Worm (Caenorhabditis elegans) whole organism, young adult: ENCODE data around the gene clec-233.

Experiments
- C17E4.6 ChIP-seq: fragments of 200-800 bp; sonication (Bioruptor generic); IDR thresholded peaks from 2 replicates; pipeline ENCODE4 v1.3.6; 2022; ENCODE audit warnings: missing genetic modification reagents, missing genetic modification characterization, missing compliant biosample characterization
- F37B4.10 ChIP-seq: fragments of 200-800 bp; sonication (Bioruptor generic); IDR thresholded peaks from 2 replicates; pipeline ENCODE4 v1.3.6; 2022; ENCODE audit warnings: missing genetic modification characterization, missing compliant biosample characterization
- F39B2.1 ChIP-seq: fragments of 200-800 bp; sonication (Bioruptor generic); IDR thresholded peaks from 2 replicates; pipeline ENCODE4 v1.3.6; 2022; ENCODE audit warnings: missing genetic modification reagents, missing genetic modification characterization, missing compliant biosample characterization
- F52B5.7 ChIP-seq: sonication (generic microtip); optimal IDR thresholded peaks from 2 replicates; lab custom pipeline; 2016; ENCODE audit warnings: mild to moderate bottlenecking, missing genetic modification characterization, missing compliant biosample characterization
- F57C9.4 ChIP-seq: sonication (generic microtip); optimal IDR thresholded peaks from 2 replicates; lab custom pipeline; 2017; ENCODE audit warnings: mild to moderate bottlenecking, missing genetic modification characterization, missing compliant biosample characterization
- Y95B8A.8 ChIP-seq: fragments of 200-800 bp; sonication (Bioruptor generic); IDR thresholded peaks from 2 replicates; pipeline ENCODE4 v1.3.6; 2022; ENCODE audit warnings: missing genetic modification reagents, missing genetic modification characterization, missing compliant biosample characterization
- ama-1 ChIP-seq, 3 experiments: fragments of 150-350 bp in 1 of 3; sonication (generic microtip) in 2 of 3; optimal IDR thresholded peaks; 2 replicates each; lab custom pipeline; 2014 to 2018; ENCODE audit warnings: missing biosample characterization in 2 of 3, missing genetic modification characterization in 2 of 3, missing genetic modification reagents in 2 of 3
- aptf-2 ChIP-seq: fragments of 200-800 bp; sonication (Bioruptor generic); conservative IDR thresholded peaks from 2 replicates; pipeline ENCODE4 v1.3.6; 2022; ENCODE audit warnings: missing genetic modification reagents, missing genetic modification characterization, missing compliant biosample characterization
- attf-5 ChIP-seq: fragments of 200-800 bp; sonication (Bioruptor generic); optimal IDR thresholded peaks from 2 replicates; lab custom pipeline; 2018; ENCODE audit warnings: mild to moderate bottlenecking, missing genetic modification characterization, missing compliant biosample characterization
- attf-6 ChIP-seq: fragments of 200-800 bp; sonication (Bioruptor generic); IDR thresholded peaks from 2 replicates; pipeline ENCODE4 v1.3.6; 2022; ENCODE audit warnings: missing genetic modification reagents, missing genetic modification characterization, missing compliant biosample characterization
- bed-1 ChIP-seq: fragments of 200-800 bp; sonication (Bioruptor generic); IDR thresholded peaks from 2 replicates; pipeline ENCODE4 v1.3.6; 2022; ENCODE audit warnings: missing genetic modification reagents, missing genetic modification characterization, missing compliant biosample characterization
- ceh-100 ChIP-seq: fragments of 200-800 bp; sonication (Bioruptor generic); IDR thresholded peaks from 2 replicates; pipeline ENCODE4 v1.3.6; 2022; ENCODE audit warnings: missing genetic modification reagents, missing genetic modification characterization, missing compliant biosample characterization
- ceh-40 ChIP-seq: fragments of 200-800 bp; sonication (Bioruptor generic); IDR thresholded peaks from 2 replicates; pipeline ENCODE4 v1.3.6; 2022; ENCODE audit warnings: missing genetic modification characterization, missing compliant biosample characterization
- ceh-79 ChIP-seq: sonication (generic microtip); optimal IDR thresholded peaks from 2 replicates; lab custom pipeline; 2017; ENCODE audit warnings: mild to moderate bottlenecking, missing genetic modification characterization, missing compliant biosample characterization
- ceh-91 ChIP-seq: fragments of 200-800 bp; sonication (Bioruptor generic); IDR thresholded peaks from 2 replicates; pipeline ENCODE4 v1.3.6; 2022; ENCODE audit warnings: missing genetic modification reagents, missing genetic modification characterization, missing compliant biosample characterization
- egl-18 ChIP-seq: fragments of 200-800 bp; sonication (Bioruptor generic); IDR thresholded peaks from 2 replicates; pipeline ENCODE4 v1.3.6; 2022; ENCODE audit warnings: missing genetic modification reagents, missing genetic modification characterization, missing compliant biosample characterization
- ekl-4 ChIP-seq: fragments of 200-800 bp; sonication (Bioruptor generic); IDR thresholded peaks from 2 replicates; pipeline ENCODE4 v1.3.6; 2022; ENCODE audit warnings: missing genetic modification reagents, missing genetic modification characterization, missing compliant biosample characterization
- fkh-3 ChIP-seq: sonication (generic microtip); optimal IDR thresholded peaks from 2 replicates; lab custom pipeline; 2016; ENCODE audit warnings: mild to moderate bottlenecking, missing genetic modification characterization, missing compliant biosample characterization
- hrde-1 ChIP-seq: sonication (generic microtip); optimal IDR thresholded peaks from 2 replicates; lab custom pipeline; 2016; ENCODE audit warnings: missing genetic modification characterization, mild to moderate bottlenecking, missing compliant biosample characterization, moderate library complexity, missing genotype, missing genetic modification reagents, borderline replicate concordance
- hsf-1 ChIP-seq: fragments of 200-800 bp; sonication (Bioruptor generic); IDR thresholded peaks from 2 replicates; pipeline ENCODE4 v1.3.6; 2022; ENCODE audit warnings: missing genetic modification reagents, missing genetic modification characterization, missing compliant biosample characterization
- lag-1 ChIP-seq: fragments of 200-800 bp; sonication (Bioruptor generic); IDR thresholded peaks from 2 replicates; pipeline ENCODE4 v1.3.6; 2022; ENCODE audit warnings: missing genetic modification reagents, missing genetic modification characterization, missing compliant biosample characterization
- let-607 ChIP-seq, 2 experiments: fragments of 200-800 bp in 1 of 2; sonication (Bioruptor generic) in 1 of 2; sonication (generic microtip) in 1 of 2; optimal IDR thresholded peaks; 2 replicates each; lab custom pipeline; 2016 to 2018; ENCODE audit warnings: mild to moderate bottlenecking in 2 of 2, missing compliant biosample characterization in 2 of 2, missing genetic modification characterization in 2 of 2, moderate library complexity in 2 of 2, missing genotype in 1 of 2
- lir-1 ChIP-seq: fragments of 200-800 bp; sonication (Bioruptor generic); conservative IDR thresholded peaks from 2 replicates; pipeline ENCODE4 v1.3.6; 2022; ENCODE audit warnings: missing genetic modification reagents, missing genetic modification characterization, missing compliant biosample characterization
- madf-3 ChIP-seq: fragments of 200-800 bp; sonication (Bioruptor generic); IDR thresholded peaks from 2 replicates; pipeline ENCODE4 v1.3.6; 2022; ENCODE audit warnings: missing genetic modification reagents, missing genetic modification characterization, missing compliant biosample characterization
- madf-6 ChIP-seq: fragments of 200-800 bp; sonication (Bioruptor generic); IDR thresholded peaks from 2 replicates; pipeline ENCODE4 v1.3.6; 2022; ENCODE audit warnings: missing genetic modification reagents, missing genetic modification characterization, missing compliant biosample characterization
- pha-4 ChIP-seq: fragments of 150-350 bp; sonication (generic microtip); optimal IDR thresholded peaks from 2 replicates; lab custom pipeline; 2014; ENCODE audit warnings: missing biosample characterization, missing genetic modification reagents, missing genetic modification characterization
- rec-8 ChIP-seq, 2 experiments: sonication (generic microtip); optimal IDR thresholded peaks; 2 replicates each; lab custom pipeline; 2016; ENCODE audit warnings: mild to moderate bottlenecking in 2 of 2, missing genetic modification characterization in 2 of 2, missing genetic modification reagents in 2 of 2, missing genotype in 2 of 2, missing biosample characterization in 1 of 2, missing compliant biosample characterization in 1 of 2, moderate library complexity in 1 of 2
- repo-1 ChIP-seq: sonication (generic microtip); optimal IDR thresholded peaks from 2 replicates; lab custom pipeline; 2017; ENCODE audit warnings: mild to moderate bottlenecking, missing genetic modification characterization, missing compliant biosample characterization
- rpc-1 ChIP-seq, 2 experiments: fragments of 150-350 bp in 1 of 2; sonication (generic microtip) in 1 of 2; optimal IDR thresholded peaks; 2 replicates each; lab custom pipeline; 2014 to 2018; ENCODE audit warnings: missing biosample characterization in 1 of 2, missing genetic modification characterization in 1 of 2, missing genetic modification reagents in 1 of 2, missing genotype in 1 of 2
- snpc-1.1 ChIP-seq: sonication (generic microtip); optimal IDR thresholded peaks from 2 replicates; lab custom pipeline; 2017; ENCODE audit warnings: missing genetic modification characterization, mild to moderate bottlenecking, missing compliant biosample characterization, antibody characterized with exemption, moderate library complexity, missing genotype, missing genetic modification reagents; ENCODE audit not compliant: insufficient read depth
- sptf-2 ChIP-seq: fragments of 200-800 bp; sonication (Bioruptor generic); optimal IDR thresholded peaks from 2 replicates; lab custom pipeline; 2018; ENCODE audit warnings: mild to moderate bottlenecking, missing genetic modification characterization, missing compliant biosample characterization
- tbx-9 ChIP-seq: sonication (generic microtip); optimal IDR thresholded peaks from 2 replicates; lab custom pipeline; 2016; ENCODE audit warnings: borderline replicate concordance, missing genetic modification characterization, inconsistent platforms, missing compliant biosample characterization
- tlf-1 ChIP-seq: fragments of 200-800 bp; sonication (Bioruptor generic); optimal IDR thresholded peaks from 2 replicates; lab custom pipeline; 2018; ENCODE audit warnings: mild to moderate bottlenecking, missing genetic modification characterization, missing compliant biosample characterization
- ztf-26 ChIP-seq: sonication (generic microtip); optimal IDR thresholded peaks from 2 replicates; lab custom pipeline; 2017; ENCODE audit warnings: missing genetic modification characterization, missing compliant biosample characterization
- ztf-6 ChIP-seq: fragments of 200-800 bp; sonication (Bioruptor generic); IDR thresholded peaks from 2 replicates; pipeline ENCODE4 v1.3.6; 2022; ENCODE audit warnings: missing genetic modification reagents, missing genetic modification characterization, missing compliant biosample characterization

Gene clec-233

DNA sequence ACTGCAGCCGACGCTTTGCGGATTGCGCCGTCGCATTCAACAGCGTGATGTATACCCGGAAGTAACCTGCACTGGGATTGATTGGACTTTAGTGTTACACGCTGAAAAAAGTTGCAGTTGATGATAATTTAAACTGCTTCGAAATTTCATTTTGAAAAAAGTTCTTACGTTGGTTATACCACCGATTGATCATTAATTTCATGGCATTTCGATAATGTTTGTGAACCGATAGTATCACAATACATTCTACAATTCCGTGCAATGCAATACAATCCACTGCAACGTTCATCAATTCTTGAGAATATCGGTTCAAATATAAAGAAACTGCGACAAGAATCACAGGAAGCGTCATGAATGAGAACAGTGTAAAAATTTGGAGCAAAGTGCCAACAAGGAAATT lies 1.4 kb downstream of the clec-233 start, which contains the start of gene F21H7.3:
Gene F21H7.3 (minus strand): TSS at position 101 of the 400 bp plus-strand sequence.
- TF ChIP-seq ceh-79 (tag; lab: Kevin White, UChicago) (no peak), tlf-1 (GFP tag; lab: Kevin White, UChicago) (no peak), F57C9.4 (no peak), bed-1 (GFP tag; lab: Robert Waterston, UW) (no peak)

DNA sequence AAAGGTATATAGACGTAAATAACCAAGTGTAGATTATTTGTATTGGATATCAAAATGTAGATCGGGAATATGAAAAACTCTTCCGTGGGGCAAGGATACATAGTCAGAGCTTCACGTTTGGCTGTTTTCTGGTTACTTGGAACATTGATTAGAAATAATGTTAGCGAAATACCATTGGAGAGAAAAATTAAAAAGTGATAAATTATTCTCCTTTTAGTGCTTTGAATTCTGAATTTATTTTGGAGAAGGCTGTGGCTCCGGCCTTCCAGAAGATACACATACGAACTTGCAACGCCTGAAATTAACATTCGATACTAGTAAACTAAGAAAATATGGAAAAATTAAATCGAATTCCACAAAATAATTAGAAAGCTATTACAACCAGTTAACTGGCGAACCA lies 1.9 kb downstream of the clec-233 start, which contains the start of gene srh-98:
Gene srh-98 (minus strand): TSS at position 101 of the 400 bp plus-strand sequence.
- no peak for TF ChIP-seq rpc-1 (optimal IDR thresholded peaks at IDR 0.05; lab: Kevin White, UChicago)
- TF ChIP-seq rpc-1 (tag; optimal IDR thresholded peaks at IDR 0.05; lab: Kevin White, UChicago) = no peak
- TF ChIP-seq hsf-1 (GFP tag; lab: Robert Waterston, UW) = no peak
- no peak for TF ChIP-seq ceh-91 (GFP tag; lab: Robert Waterston, UW)
- TF ChIP-seq hrde-1 = no peak
- TF ChIP-seq ceh-100 = no peak
- no peak for TF ChIP-seq ama-1 (optimal IDR thresholded peaks at IDR 0.05; lab: Kevin White, UChicago)
- TF ChIP-seq ama-1 (GFP tag; optimal IDR thresholded peaks at IDR 0.05; lab: Kevin White, UChicago) = no peak
- TF ChIP-seq ztf-26 (tag; lab: Kevin White, UChicago) = no peak
- TF ChIP-seq madf-6 = no peak
- no peak for TF ChIP-seq F39B2.1

DNA sequence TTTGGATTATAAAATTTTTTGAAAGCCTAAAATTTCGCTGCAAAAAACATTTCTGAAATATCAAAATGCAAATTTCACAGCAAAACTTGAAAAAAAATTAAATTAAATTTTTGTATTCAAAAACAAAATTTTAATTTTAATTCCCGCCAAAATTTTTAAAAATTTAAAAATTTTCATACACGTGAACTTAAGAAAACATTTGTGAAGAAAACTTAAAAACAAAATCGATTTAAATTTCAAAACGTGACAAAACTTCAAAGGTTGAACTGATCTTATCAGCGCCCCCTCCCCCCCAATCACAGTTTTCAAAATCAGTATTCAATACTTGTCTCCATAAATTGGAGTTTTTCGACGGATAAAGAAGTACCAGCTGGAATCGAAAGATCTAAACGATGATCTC lies 3.5 kb downstream of the clec-233 start, which contains the start of gene F21H7.5:
Gene F21H7.5 (plus strand): TSS at position 301 of the 400 bp plus-strand sequence.
- no peak for TF ChIP-seq sptf-2 (GFP tag; lab: Kevin White, UChicago)
- TF ChIP-seq tbx-9 (tag; lab: Kevin White, UChicago) = no peak

DNA sequence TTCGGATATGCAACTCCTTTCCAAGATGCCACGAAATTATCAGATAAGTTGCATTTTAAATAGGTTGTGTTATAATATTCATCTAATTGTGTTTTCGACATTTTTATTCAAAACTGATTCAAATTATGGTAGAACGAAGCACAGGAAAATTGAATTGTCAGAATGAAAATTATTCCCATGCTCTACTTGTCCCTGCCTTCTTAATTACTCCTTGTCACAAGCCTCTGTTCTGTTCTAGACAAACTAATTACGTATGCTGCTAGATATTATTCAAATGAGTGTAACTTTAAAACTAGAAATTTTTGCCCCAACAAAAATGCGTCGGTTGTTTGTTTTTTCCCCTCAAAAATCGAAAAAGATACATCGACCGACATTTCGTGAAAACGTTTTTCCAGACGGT lies 10.4 kb downstream of the clec-233 start, which contains the start of gene srh-104:
Gene srh-104 (minus strand): TSS at position 101 of the 400 bp plus-strand sequence.
- no peak for TF ChIP-seq sptf-2 (GFP tag; lab: Kevin White, UChicago)
- no peak for TF ChIP-seq let-607 (tag; optimal IDR thresholded peaks at IDR 0.05; lab: Kevin White, UChicago)
- TF ChIP-seq pha-4 (tag; lab: Kevin White, UChicago) = no peak
- no peak for TF ChIP-seq ekl-4 (GFP tag; lab: Robert Waterston, UW)
- TF ChIP-seq repo-1 (tag; lab: Kevin White, UChicago) = no peak
- no peak for TF ChIP-seq Y95B8A.8 (GFP tag; lab: Robert Waterston, UW)
- TF ChIP-seq F39B2.1 = no peak
- no peak for TF ChIP-seq attf-5
- TF ChIP-seq madf-6 = no peak
- TF ChIP-seq ztf-6 (GFP tag; lab: Robert Waterston, UW) = no peak
- no peak for TF ChIP-seq lir-1 (GFP tag; lab: Robert Waterston, UW)
- TF ChIP-seq fkh-3 (tag; lab: Kevin White, UChicago) = no peak
- no peak for TF ChIP-seq ztf-26 (tag; lab: Kevin White, UChicago)
- no peak for TF ChIP-seq C17E4.6 (GFP tag; lab: Robert Waterston, UW)
- no peak for TF ChIP-seq F57C9.4
- no peak for TF ChIP-seq F37B4.10 (GFP tag; lab: Robert Waterston, UW)

DNA sequence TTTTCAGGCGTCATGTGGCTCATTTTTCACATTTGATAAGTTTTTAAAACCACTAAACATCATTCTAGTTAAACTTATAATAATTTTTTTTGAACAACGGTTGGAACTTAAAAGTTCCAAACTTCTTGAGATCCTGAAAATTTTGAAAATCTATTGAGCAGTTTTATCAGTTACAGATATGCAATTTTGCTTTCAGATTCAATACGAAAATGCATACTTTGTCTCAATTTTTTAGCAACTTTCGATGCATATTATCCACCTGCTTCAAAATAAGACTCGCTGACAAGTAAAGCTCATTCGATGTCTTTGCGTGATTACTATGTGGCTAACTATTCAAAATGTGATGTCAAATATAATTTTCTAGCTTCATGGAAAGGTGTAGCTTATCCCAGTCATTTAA lies 12.9 kb downstream of the clec-233 start, which contains the start of gene srh-95:
Gene srh-95 (plus strand): TSS at position 301 of the 400 bp plus-strand sequence.
- no peak for TF ChIP-seq snpc-1.1 (tag; lab: Kevin White, UChicago)
- TF ChIP-seq rec-8 (tag; optimal IDR thresholded peaks at IDR 0.05; lab: Kevin White, UChicago) = no peak
- no peak for TF ChIP-seq lag-1 (GFP tag; lab: Robert Waterston, UW)
- TF ChIP-seq madf-3 = no peak
- TF ChIP-seq ceh-100 = no peak
- no peak for TF ChIP-seq F52B5.7 (tag; lab: Kevin White, UChicago)
- TF ChIP-seq attf-5 = no peak
- no peak for TF ChIP-seq attf-6
- no peak for TF ChIP-seq aptf-2
- TF ChIP-seq egl-18 (GFP tag; lab: Robert Waterston, UW) = no peak
- no peak for TF ChIP-seq ceh-40 (GFP tag; lab: Robert Waterston, UW)
- TF ChIP-seq C17E4.6 (GFP tag; lab: Robert Waterston, UW) = no peak
- TF ChIP-seq pha-4 (tag; lab: Kevin White, UChicago) = no peak
